Fruit fly (Drosophila melanogaster) whole organism, adult: ENCODE data around the gene RpS30.

Source experiments
- CG11617 ChIP-seq: fragments of 200-800 bp; sonication (Bioruptor generic); optimal IDR thresholded peaks from 2 replicates; lab custom pipeline; 2017; ENCODE audit warnings: mild to moderate bottlenecking, missing biosample characterization, missing genetic modification reagents, missing genetic modification characterization
- CG12768 ChIP-seq: fragments of 200-800 bp; sonication (Bioruptor generic); optimal IDR thresholded peaks from 2 replicates; lab custom pipeline; 2017; ENCODE audit warnings: missing biosample characterization, missing genetic modification characterization, mild to moderate bottlenecking, moderate library complexity, missing genetic modification reagents
- CG14711 ChIP-seq: fragments of 200-800 bp; sonication (Bioruptor generic); optimal IDR thresholded peaks from 2 replicates; lab custom pipeline; 2018; ENCODE audit warnings: missing biosample characterization, mild to moderate bottlenecking, missing genetic modification characterization, moderate library complexity
- CG1620 ChIP-seq: fragments of 200-800 bp; sonication (Bioruptor generic); optimal IDR thresholded peaks from 2 replicates; lab custom pipeline; 2016; ENCODE audit warnings: missing biosample characterization, missing genetic modification characterization
- CG33017 ChIP-seq: fragments of 200-800 bp; sonication (Bioruptor generic); optimal IDR thresholded peaks from 2 replicates; lab custom pipeline; 2018; ENCODE audit warnings: missing biosample characterization, mild to moderate bottlenecking, missing genetic modification characterization, moderate library complexity
- CG5204 ChIP-seq: fragments of 200-800 bp; sonication (Bioruptor generic); optimal IDR thresholded peaks from 2 replicates; lab custom pipeline; 2016; ENCODE audit warnings: missing biosample characterization, missing genetic modification characterization
- CG7045 ChIP-seq: fragments of 200-800 bp; sonication (Bioruptor generic); optimal IDR thresholded peaks from 2 replicates; lab custom pipeline; 2017; ENCODE audit warnings: missing biosample characterization, mild to moderate bottlenecking, missing genetic modification characterization
- CG7101 ChIP-seq: fragments of 200-800 bp; sonication (Bioruptor generic); optimal IDR thresholded peaks from 2 replicates; lab custom pipeline; 2018; ENCODE audit warnings: missing biosample characterization, mild to moderate bottlenecking, missing genetic modification characterization, moderate library complexity
- Clk ChIP-seq: fragments of 200-800 bp; sonication (Bioruptor generic); optimal IDR thresholded peaks from 2 replicates; lab custom pipeline; 2017; ENCODE audit warnings: missing biosample characterization, missing genetic modification characterization
- Crg-1 ChIP-seq: fragments of 200-800 bp; sonication (Bioruptor generic); optimal IDR thresholded peaks from 2 replicates; lab custom pipeline; 2016; ENCODE audit warnings: missing biosample characterization, missing genetic modification characterization
- Hr96 ChIP-seq: fragments of 200-800 bp; sonication (Bioruptor generic); optimal IDR thresholded peaks from 2 replicates; lab custom pipeline; 2016; ENCODE audit warnings: missing biosample characterization, missing genetic modification characterization
- Mnt ChIP-seq: fragments of 200-800 bp; sonication (Bioruptor generic); optimal IDR thresholded peaks from 2 replicates; lab custom pipeline; 2016; ENCODE audit warnings: missing biosample characterization, mild to moderate bottlenecking, missing genetic modification characterization
- bab1 ChIP-seq: fragments of 200-800 bp; sonication (Bioruptor generic); optimal IDR thresholded peaks from 3 replicates; lab custom pipeline; 2019; ENCODE audit warnings: missing biosample characterization, mild to moderate bottlenecking, missing genetic modification characterization, moderate library complexity
- cic ChIP-seq: fragments of 200-800 bp; sonication (Bioruptor generic); optimal IDR thresholded peaks from 2 replicates; lab custom pipeline; 2017; ENCODE audit warnings: missing biosample characterization, mild to moderate bottlenecking, missing genetic modification characterization, moderate library complexity
- cnc ChIP-seq, 2 experiments: fragments of >200 bp; optimal IDR thresholded peaks; 2 replicates each; lab custom pipeline; 2017
- kay ChIP-seq: fragments of 200-800 bp; sonication (Bioruptor generic); peaks from one replicate; lab custom pipeline; 2016; ENCODE audit warnings: missing biosample characterization, missing genetic modification characterization, borderline replicate concordance
- ovo ChIP-seq: fragments of 200-800 bp; sonication (Bioruptor generic); optimal IDR thresholded peaks from 2 replicates; lab custom pipeline; 2016; ENCODE audit warnings: missing biosample characterization, missing genetic modification characterization
- pad ChIP-seq: fragments of 200-800 bp; sonication (Bioruptor generic); optimal IDR thresholded peaks from 3 replicates; lab custom pipeline; 2017; ENCODE audit warnings: missing biosample characterization, missing genetic modification characterization, mild to moderate bottlenecking, moderate library complexity, missing genetic modification reagents
- tj ChIP-seq: fragments of 200-800 bp; sonication (Bioruptor generic); optimal IDR thresholded peaks from 3 replicates; lab custom pipeline; 2017; ENCODE audit warnings: missing biosample characterization, mild to moderate bottlenecking, missing genetic modification characterization, moderate library complexity
- toe ChIP-seq: fragments of 200-800 bp; sonication (Bioruptor generic); optimal IDR thresholded peaks from 2 replicates; lab custom pipeline; 2016; ENCODE audit warnings: missing biosample characterization, missing genetic modification characterization

The RpS30 gene

DNA sequence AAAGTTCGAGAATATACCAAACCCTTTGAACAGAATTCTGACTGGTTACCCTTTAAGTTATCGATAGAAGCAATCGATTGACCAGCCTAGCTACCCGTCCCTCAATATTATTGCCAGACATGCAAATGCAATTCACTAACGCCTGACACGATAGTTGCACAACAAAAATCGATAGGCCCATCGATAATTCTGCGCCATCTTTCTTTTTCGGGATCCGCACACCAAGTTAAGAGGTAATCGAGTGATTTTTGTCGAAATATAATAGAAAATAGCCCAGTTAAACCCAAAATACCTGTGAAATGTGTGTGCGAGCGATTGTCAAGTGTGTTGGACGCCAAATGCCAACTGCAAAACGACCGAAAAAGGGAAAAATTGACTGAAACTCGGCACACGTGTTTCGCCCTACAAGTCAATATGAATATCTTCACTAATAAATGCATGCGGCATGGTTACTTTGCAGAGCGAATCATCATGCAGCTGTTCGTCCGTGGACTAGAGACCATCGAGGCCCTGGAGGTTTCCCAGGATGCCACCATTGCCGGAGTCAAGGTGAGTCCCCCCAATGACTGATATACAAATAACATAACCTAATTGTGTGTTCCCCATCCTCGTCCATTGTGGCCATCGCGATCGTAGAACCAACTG, at the start of gene RpS30:
RpS30 (plus strand) TSS at position 122 of the 645 bp plus-strand sequence.
- TF ChIP-seq cnc (optimal IDR thresholded peaks at IDR 0.05; lab: Kevin White, UChicago): no peak
- peak; percentile 92 for TF ChIP-seq Mnt (GFP tag; lab: Kevin White, UChicago)
- no peak for TF ChIP-seq Crg-1
- TF ChIP-seq kay (GFP tag; lab: Kevin White, UChicago): no peak
- no peak for TF ChIP-seq CG33017 (tag; lab: Kevin White, UChicago)
- TF ChIP-seq CG14711 (tag; lab: Kevin White, UChicago): peak; percentile 72
- peak; percentile 51 for TF ChIP-seq tj
- TF ChIP-seq pad (GFP tag; lab: Kevin White, UChicago): peak; percentile 37
- peak; percentile 37 for TF ChIP-seq Hr96 (GFP tag; lab: Kevin White, UChicago)
- TF ChIP-seq toe: peak; percentile 1
- no peak for TF ChIP-seq Clk (GFP tag; lab: Kevin White, UChicago)
- TF ChIP-seq CG7101 (tag; lab: Kevin White, UChicago): peak; percentile 55
- TF ChIP-seq CG12768: no peak
- no peak for TF ChIP-seq CG7045 (GFP tag; lab: Kevin White, UChicago)
- TF ChIP-seq CG11617 (GFP tag; lab: Kevin White, UChicago): no peak
- TF ChIP-seq bab1 (GFP tag; lab: Kevin White, UChicago): peak; percentile 79
- TF ChIP-seq cic: peak; percentile 25
- no peak for TF ChIP-seq ovo (GFP tag; lab: Kevin White, UChicago)
- peak; percentile 22 for TF ChIP-seq CG1620 (GFP tag; lab: Kevin White, UChicago)
- no peak for TF ChIP-seq CG5204 (GFP tag; lab: Kevin White, UChicago)

DNA sequence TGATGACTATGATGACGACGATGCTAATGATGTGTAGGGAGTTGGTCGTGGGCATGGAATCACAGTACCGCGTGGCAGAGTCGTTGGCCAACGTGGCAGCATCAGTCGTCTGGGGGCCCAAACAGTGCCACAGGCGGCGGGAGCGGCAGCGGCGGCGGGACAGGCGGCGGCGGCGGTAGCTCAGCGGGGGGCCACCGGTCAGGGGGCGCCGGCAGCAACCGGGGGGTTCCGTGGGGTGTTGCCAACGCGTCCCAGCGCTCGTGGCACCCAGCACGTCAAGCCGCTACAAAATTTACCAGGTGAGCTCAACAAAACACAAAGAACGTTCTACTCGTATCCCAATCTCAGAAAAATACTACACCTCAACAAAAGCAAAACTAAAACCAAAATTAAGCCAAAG, 48.1 kb upstream of the RpS30 start:
- TF ChIP-seq CG7101 (tag; lab: Kevin White, UChicago) (no peak), bab1 (GFP tag; lab: Kevin White, UChicago) (no peak), CG14711 (tag; lab: Kevin White, UChicago) (no peak), kay (GFP tag; lab: Kevin White, UChicago) (no peak), ovo (GFP tag; lab: Kevin White, UChicago) (no peak), CG7045 (GFP tag; lab: Kevin White, UChicago) (no peak), CG33017 (tag; lab: Kevin White, UChicago) (no peak), Hr96 (GFP tag; lab: Kevin White, UChicago) (no peak), Clk (GFP tag; lab: Kevin White, UChicago) (no peak), cnc (optimal IDR thresholded peaks at IDR 0.05; lab: Kevin White, UChicago) (no peak), pad (GFP tag; lab: Kevin White, UChicago) (no peak), CG5204 (GFP tag; lab: Kevin White, UChicago) (no peak), CG11617 (GFP tag; lab: Kevin White, UChicago) (no peak), cic (no peak), CG1620 (GFP tag; lab: Kevin White, UChicago) (no peak), tj (no peak), Mnt (GFP tag; lab: Kevin White, UChicago) (no peak), Crg-1 (no peak), CG12768 (no peak), toe (no peak)

DNA sequence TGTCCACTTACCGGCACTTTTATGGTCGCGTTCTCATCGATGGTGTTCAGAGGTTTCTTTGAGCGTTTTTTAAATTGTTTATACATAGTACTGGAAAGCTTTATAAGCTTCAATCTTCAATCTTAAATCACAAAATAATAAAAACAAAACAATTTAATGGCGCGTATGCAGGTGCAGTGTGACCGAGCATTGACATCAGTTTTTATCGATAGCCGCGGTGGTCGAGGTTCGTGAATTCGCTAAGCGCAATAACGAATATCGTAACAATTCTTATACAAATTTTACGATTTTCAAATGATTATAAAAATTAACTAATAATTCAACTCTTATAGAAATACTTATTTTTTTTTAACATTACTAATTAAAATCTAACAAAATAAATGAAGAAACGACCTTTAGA, 34.3 kb upstream of the RpS30 start, which contains the start of gene Fancd2:
Fancd2 (minus strand) TSS at position 183 of the 400 bp plus-strand sequence.
- no peak for TF ChIP-seq CG14711 (tag; lab: Kevin White, UChicago)
- peak; percentile 6 for TF ChIP-seq bab1 (GFP tag; lab: Kevin White, UChicago)

DNA sequence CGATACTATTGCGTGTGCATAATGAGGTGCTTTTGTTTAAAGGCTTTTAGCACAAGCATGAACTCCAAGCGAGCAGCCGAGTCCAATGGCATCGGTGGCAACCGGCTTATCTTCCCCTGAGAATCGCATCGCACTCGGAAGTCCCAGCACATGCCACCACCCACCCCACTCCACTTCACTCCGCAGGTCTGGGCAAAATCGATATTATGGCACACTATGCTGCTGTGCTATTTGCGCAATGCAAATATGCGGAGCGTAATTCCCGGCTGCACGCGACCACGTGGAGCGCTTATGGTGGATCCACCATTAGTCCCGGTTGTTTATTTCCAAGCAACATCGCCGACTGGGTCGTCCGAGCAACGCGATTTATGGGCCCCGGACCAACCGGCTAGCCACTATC, 32.1 kb upstream of the RpS30 start:
- TF ChIP-seq CG14711 (tag; lab: Kevin White, UChicago) (no peak), Mnt (GFP tag; lab: Kevin White, UChicago) (peak; percentile 47), CG7045 (GFP tag; lab: Kevin White, UChicago) (peak; percentile 17)

DNA sequence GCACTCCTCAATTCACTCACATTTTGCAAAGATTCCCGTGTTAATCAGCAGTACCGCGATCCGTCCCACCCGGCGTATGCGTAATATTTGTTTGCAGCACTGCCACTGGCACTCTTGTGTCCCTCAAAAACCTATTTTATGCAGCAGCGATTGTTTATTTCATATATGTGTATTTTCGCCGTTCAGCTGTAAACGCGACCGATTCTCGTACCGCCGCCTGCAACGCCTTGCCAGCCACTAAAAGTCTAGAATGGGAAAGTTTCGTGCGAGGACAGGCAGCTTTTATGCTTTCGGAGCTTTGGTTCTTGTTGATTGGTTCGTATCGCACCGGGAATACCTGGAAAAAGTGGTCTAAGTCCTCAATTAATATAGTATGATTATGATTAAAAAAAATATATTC, 31.6 kb upstream of the RpS30 start, which contains the start of gene CG17270:
CG17270 (minus strand) TSS at position 241 of the 400 bp plus-strand sequence.
- TF ChIP-seq Mnt (GFP tag; lab: Kevin White, UChicago) (peak; percentile 6), pad (GFP tag; lab: Kevin White, UChicago) (no peak)

DNA sequence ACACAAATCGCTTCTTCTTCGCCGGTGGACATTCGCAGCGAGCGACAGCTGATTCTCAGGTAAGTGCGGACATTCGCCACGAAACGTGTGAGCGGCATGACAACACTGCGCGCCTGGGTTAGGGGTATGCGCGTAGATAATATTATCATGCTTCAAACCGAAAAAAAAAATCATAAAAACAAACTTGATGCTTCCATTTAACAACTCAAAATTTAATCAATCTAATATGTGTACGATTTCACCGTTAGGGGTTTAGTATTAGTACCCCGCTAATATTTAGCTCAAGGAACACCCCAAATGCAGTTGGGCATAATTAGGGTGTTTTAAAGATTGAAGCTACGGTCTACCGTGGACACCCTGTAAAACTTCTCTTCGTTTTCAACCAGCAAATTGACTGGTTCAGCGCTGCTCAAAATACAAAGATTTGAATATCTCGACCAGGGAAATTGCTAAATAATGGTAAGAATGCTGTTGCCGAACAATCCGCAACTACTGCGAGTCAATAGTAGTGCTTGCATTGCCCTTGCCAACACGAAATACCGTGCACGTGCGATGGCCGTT, 28.4 kb upstream of the RpS30 start, which contains the start of the genes CG17271 and RpS20:
CG17271 (minus strand) TSS at position 34 of the 561 bp plus-strand sequence.
RpS20 (plus strand) TSS at position 367 of the 561 bp plus-strand sequence.
- TF ChIP-seq cic: peak; percentile 70
- TF ChIP-seq ovo (GFP tag; lab: Kevin White, UChicago): peak; percentile 81
- TF ChIP-seq Hr96 (GFP tag; lab: Kevin White, UChicago): peak; percentile 95
- peak; percentile 89 for TF ChIP-seq Clk (GFP tag; lab: Kevin White, UChicago)
- TF ChIP-seq CG1620 (GFP tag; lab: Kevin White, UChicago): peak; percentile 87
- TF ChIP-seq Crg-1: peak; percentile 79
- peak; percentile 92 for TF ChIP-seq CG14711 (tag; lab: Kevin White, UChicago)
- TF ChIP-seq CG33017 (tag; lab: Kevin White, UChicago): peak; percentile 69
- TF ChIP-seq CG7101 (tag; lab: Kevin White, UChicago): peak; percentile 85
- peak; percentile 89 for TF ChIP-seq CG12768
- TF ChIP-seq toe: peak; percentile 96
- TF ChIP-seq CG5204 (GFP tag; lab: Kevin White, UChicago): no peak
- peak; percentile 95 for TF ChIP-seq Mnt (GFP tag; lab: Kevin White, UChicago)
- no peak for TF ChIP-seq kay (GFP tag; lab: Kevin White, UChicago)
- TF ChIP-seq CG11617 (GFP tag; lab: Kevin White, UChicago): peak; percentile 92
- TF ChIP-seq cnc (optimal IDR thresholded peaks at IDR 0.05; lab: Kevin White, UChicago): no peak
- TF ChIP-seq bab1 (GFP tag; lab: Kevin White, UChicago): peak; percentile 91
- peak; percentile 75 for TF ChIP-seq pad (GFP tag; lab: Kevin White, UChicago)
- peak; percentile 85 for TF ChIP-seq CG7045 (GFP tag; lab: Kevin White, UChicago)
- peak; percentile 75 for TF ChIP-seq tj
